Worm (Caenorhabditis elegans): ENCODE results near the gene cpna-1.

cpna-1 gene

DNA sequence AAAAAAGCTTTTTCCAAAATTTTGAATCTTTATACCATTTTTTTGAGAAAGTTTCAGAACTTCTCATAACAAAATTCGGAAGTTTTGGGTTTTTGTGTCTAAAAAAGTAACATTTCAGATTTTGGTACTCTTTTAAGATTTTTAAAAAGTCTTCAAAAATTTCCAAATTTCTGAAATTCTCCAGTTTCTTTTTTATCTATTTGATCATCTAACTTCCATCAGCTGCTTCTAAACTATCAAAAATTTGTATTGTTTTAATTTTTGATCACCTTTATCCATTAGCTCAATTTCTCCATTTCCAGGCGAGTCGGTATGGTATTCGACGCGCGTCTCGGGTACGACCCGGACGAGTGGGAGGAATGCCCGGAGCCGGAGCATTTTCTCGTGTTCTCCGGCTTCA lies at the start of gene cpna-1:
cpna-1 (plus strand) TSS at position 301 of the 400 bp plus-strand sequence.
- TF ChIP-seq C08G9.2 (tag; optimal IDR thresholded peaks at IDR 0.05) (no peak), zip-5 (tag; optimal IDR thresholded peaks at IDR 0.05) (no peak), ets-4 (tag; optimal IDR thresholded peaks at IDR 0.05) (no peak), tbx-2 (tag; optimal IDR thresholded peaks at IDR 0.05) (no peak), gmeb-2 (tag; optimal IDR thresholded peaks at IDR 0.05) (no peak), pax-1 (tag; optimal IDR thresholded peaks at IDR 0.05) (no peak), sox-2 (GFP tag; IDR thresholded peaks at IDR 0.05) (no peak), C38D4.7 (GFP tag; optimal IDR thresholded peaks at IDR 0.05) (no peak), ama-1 (optimal IDR thresholded peaks at IDR 0.05) (no peak), fkh-6 (tag; optimal IDR thresholded peaks at IDR 0.05) (no peak), unc-3 (GFP tag; conservative IDR thresholded peaks at IDR 0.05) (no peak), unc-3 (tag; optimal IDR thresholded peaks at IDR 0.05) (no peak), unc-86 (tag; optimal IDR thresholded peaks at IDR 0.05) (no peak), hlh-15 (tag; optimal IDR thresholded peaks at IDR 0.05) (no peak), madf-2 (tag; optimal IDR thresholded peaks at IDR 0.05) (no peak), hlh-8 (tag; optimal IDR thresholded peaks at IDR 0.05) (no peak), lin-11 (tag; optimal IDR thresholded peaks at IDR 0.05) (no peak), ceh-34 (tag; optimal IDR thresholded peaks at IDR 0.05) (no peak), syd-9 (tag; optimal IDR thresholded peaks at IDR 0.05) (no peak)

ce11 chrII:4146039-4146438 lies 40.4 kb upstream of the cpna-1 start, which contains the start of gene F56D3.1:
Gene F56D3.1 (plus strand): TSS chrII:4146339.
- TF ChIP-seq unc-86 (tag; optimal IDR thresholded peaks at IDR 0.05): no peak
- no peak for TF ChIP-seq sox-2 (GFP tag; IDR thresholded peaks at IDR 0.05)
- no peak for TF ChIP-seq C08G9.2 (tag; optimal IDR thresholded peaks at IDR 0.05)
- TF ChIP-seq pat-9 (tag; optimal IDR thresholded peaks at IDR 0.05): no peak
- TF ChIP-seq fax-1 (tag; optimal IDR thresholded peaks at IDR 0.05): no peak
- no peak for TF ChIP-seq ahr-1 (tag; optimal IDR thresholded peaks at IDR 0.05)
- no peak for TF ChIP-seq pax-1 (tag; optimal IDR thresholded peaks at IDR 0.05)
- TF ChIP-seq K09A11.1 (tag; optimal IDR thresholded peaks at IDR 0.05; ENCODE audit: insufficient read depth): no peak
- no peak for TF ChIP-seq elt-2 (tag; optimal IDR thresholded peaks at IDR 0.05)
- no peak for TF ChIP-seq K02D7.2 (tag; optimal IDR thresholded peaks at IDR 0.05)
- TF ChIP-seq hlh-30 (tag; optimal IDR thresholded peaks at IDR 0.05; ENCODE audit: insufficient read depth): no peak
- TF ChIP-seq unc-55 (GFP tag; optimal IDR thresholded peaks at IDR 0.05): no peak
- TF ChIP-seq ceh-24 (tag; optimal IDR thresholded peaks at IDR 0.05): no peak
- TF ChIP-seq ztf-16 (tag; optimal IDR thresholded peaks at IDR 0.05): no peak
- no peak for TF ChIP-seq hlh-6 (tag; optimal IDR thresholded peaks at IDR 0.05)
- TF ChIP-seq ama-1 (optimal IDR thresholded peaks at IDR 0.05): no peak
- no peak for TF ChIP-seq ceh-31 (tag; optimal IDR thresholded peaks at IDR 0.05)
- TF ChIP-seq T23F11.4 (GFP tag; optimal IDR thresholded peaks at IDR 0.05): no peak

DNA sequence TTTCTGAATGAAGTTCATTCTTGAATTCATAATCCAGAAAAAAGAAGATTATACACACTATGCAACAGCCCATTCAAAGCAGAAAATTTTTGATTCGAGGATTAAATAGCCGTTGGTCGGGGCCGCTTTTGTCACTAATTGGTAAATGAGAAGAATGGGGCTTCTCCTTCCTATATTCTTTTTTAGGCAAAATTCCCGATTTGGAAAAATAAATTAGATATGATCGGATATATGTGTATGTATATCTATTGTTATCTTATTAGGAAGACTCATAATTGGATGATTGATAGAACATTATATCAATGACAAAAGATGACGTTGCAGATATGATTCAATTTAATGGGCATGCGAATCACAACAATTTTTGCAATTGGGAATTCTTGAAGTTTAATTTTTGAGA lies 36.3 kb upstream of the cpna-1 start:
- TF ChIP-seq unc-42 (tag; optimal IDR thresholded peaks at IDR 0.05) (no peak), ceh-9 (tag; optimal IDR thresholded peaks at IDR 0.05) (no peak), ceh-14 (tag; optimal IDR thresholded peaks at IDR 0.05) (no peak), hlh-13 (GFP tag; optimal IDR thresholded peaks at IDR 0.05) (no peak), C38D4.7 (GFP tag; optimal IDR thresholded peaks at IDR 0.05) (no peak), ceh-48 (tag; optimal IDR thresholded peaks at IDR 0.05) (no peak), rnt-1 (tag; optimal IDR thresholded peaks at IDR 0.05) (no peak), dmd-4 (tag; optimal IDR thresholded peaks at IDR 0.05; ENCODE audit: borderline replicate concordance) (no peak), tbx-7 (tag; optimal IDR thresholded peaks at IDR 0.05) (no peak), tbx-2 (tag; optimal IDR thresholded peaks at IDR 0.05) (no peak), odd-2 (tag; optimal IDR thresholded peaks at IDR 0.05) (no peak), fax-1 (tag; optimal IDR thresholded peaks at IDR 0.05) (no peak), pag-3 (tag; optimal IDR thresholded peaks at IDR 0.05; ENCODE audit: borderline replicate concordance) (no peak), ceh-19 (GFP tag; optimal IDR thresholded peaks at IDR 0.05) (no peak), ahr-1 (tag; optimal IDR thresholded peaks at IDR 0.05) (no peak), npax-4 (tag; optimal IDR thresholded peaks at IDR 0.05) (no peak), pax-1 (tag; optimal IDR thresholded peaks at IDR 0.05) (no peak), ceh-22 (tag; optimal IDR thresholded peaks at IDR 0.05) (no peak), eyg-1 (tag; optimal IDR thresholded peaks at IDR 0.05) (no peak)
